Worm (Caenorhabditis elegans) whole organism, L4 larva: ENCODE results near the gene M04G7.2.

Experiments used
- F26F4.8 ChIP-seq: fragments of 200-800 bp; sonication (Bioruptor generic); conservative IDR thresholded peaks from 2 replicates; pipeline ENCODE4 v1.3.6; 2022; ENCODE audit warnings: missing genetic modification characterization, missing compliant biosample characterization
- F37D6.2 ChIP-seq: sonication (generic microtip); optimal IDR thresholded peaks from 2 replicates; lab custom pipeline; 2016; ENCODE audit warnings: mild to moderate bottlenecking, missing genetic modification characterization, missing compliant biosample characterization
- F44E2.7 ChIP-seq: fragments of 200-800 bp; sonication (Bioruptor generic); IDR thresholded peaks from 2 replicates; pipeline ENCODE4 v2.1.2; 2022; ENCODE audit warnings: missing genetic modification characterization, missing compliant biosample characterization
- aha-1 ChIP-seq: fragments of 150-350 bp; peaks from one replicate; lab custom pipeline; 2014; ENCODE audit warnings: missing biosample characterization, missing genetic modification characterization
- aly-2 ChIP-seq: sonication (generic microtip); optimal IDR thresholded peaks from 2 replicates; lab custom pipeline; 2018; ENCODE audit warnings: missing biosample characterization, missing genetic modification characterization
- ama-1 ChIP-seq: fragments of 150-350 bp; optimal IDR thresholded peaks from 2 replicates; lab custom pipeline; 2014; ENCODE audit warnings: inconsistent platforms, mixed read lengths
- arid-1 ChIP-seq: fragments of 200-800 bp; sonication (Bioruptor generic); conservative IDR thresholded peaks from 2 replicates; pipeline ENCODE4 v1.3.6; 2022; ENCODE audit warnings: missing genetic modification reagents, missing genetic modification characterization, missing compliant biosample characterization
- ceh-20 ChIP-seq: fragments of 200-800 bp; sonication (Bioruptor generic); IDR thresholded peaks from 2 replicates; pipeline ENCODE4 v1.3.6; 2022; ENCODE audit warnings: missing genetic modification reagents, missing genetic modification characterization, missing compliant biosample characterization
- ceh-44 ChIP-seq: fragments of 200-800 bp; sonication (Bioruptor generic); IDR thresholded peaks from 2 replicates; pipeline ENCODE4 v1.3.6; 2022; ENCODE audit warnings: missing genetic modification reagents, missing genetic modification characterization, missing compliant biosample characterization
- ceh-82 ChIP-seq: sonication (generic microtip); optimal IDR thresholded peaks from 2 replicates; lab custom pipeline; 2017; ENCODE audit warnings: missing biosample characterization, missing genetic modification characterization
- ces-1 ChIP-seq: fragments of 150-350 bp; sonication (generic microtip); optimal IDR thresholded peaks from 4 replicates; lab custom pipeline; 2014; ENCODE audit warnings: missing biosample characterization, missing genetic modification reagents, missing genetic modification characterization
- ctbp-1 ChIP-seq: fragments of 200-800 bp; sonication (Bioruptor generic); IDR thresholded peaks from 2 replicates; pipeline ENCODE4 v1.3.6; 2022; ENCODE audit warnings: missing genetic modification reagents, missing genetic modification characterization, missing compliant biosample characterization
- daf-8 ChIP-seq: fragments of 200-800 bp; sonication (Bioruptor generic); IDR thresholded peaks from 2 replicates; pipeline ENCODE4 v1.3.6; 2022; ENCODE audit warnings: missing genetic modification characterization, missing compliant biosample characterization
- dmd-9 ChIP-seq: fragments of 200-800 bp; sonication (Bioruptor generic); IDR thresholded peaks from 2 replicates; pipeline ENCODE4 v1.3.6; 2022; ENCODE audit warnings: missing genetic modification reagents, missing genetic modification characterization, missing compliant biosample characterization
- dpl-1 ChIP-seq: fragments of 150-350 bp; optimal IDR thresholded peaks from 2 replicates; lab custom pipeline; 2014; ENCODE audit warnings: missing biosample characterization, missing genetic modification reagents, missing genetic modification characterization
- dve-1 ChIP-seq: sonication (generic microtip); optimal IDR thresholded peaks from 2 replicates; lab custom pipeline; 2017; ENCODE audit warnings: antibody characterized with exemption, mild to moderate bottlenecking, missing genetic modification characterization, missing compliant biosample characterization; ENCODE audit not compliant: insufficient read depth
- egl-43 ChIP-seq: fragments of 200-800 bp; sonication (Bioruptor generic); IDR thresholded peaks from 2 replicates; pipeline ENCODE4 v1.3.6; 2022; ENCODE audit warnings: missing genetic modification reagents, missing genetic modification characterization, missing compliant biosample characterization
- gei-8 ChIP-seq: fragments of 200-800 bp; sonication (Bioruptor generic); optimal IDR thresholded peaks from 2 replicates; lab custom pipeline; 2018; ENCODE audit warnings: mild to moderate bottlenecking, missing genetic modification characterization, missing compliant biosample characterization
- hmg-1.1 ChIP-seq: fragments of 200-800 bp; sonication (Bioruptor generic); IDR thresholded peaks from 2 replicates; pipeline ENCODE4 v1.3.6; 2022; ENCODE audit warnings: missing genetic modification reagents, missing genetic modification characterization, missing compliant biosample characterization
- jun-1 ChIP-seq: fragments of 150-350 bp; optimal IDR thresholded peaks from 2 replicates; lab custom pipeline; 2014; ENCODE audit warnings: missing biosample characterization, missing genetic modification reagents, missing genetic modification characterization
- lin-1 ChIP-seq: fragments of 200-800 bp; sonication (Bioruptor generic); IDR thresholded peaks from 2 replicates; pipeline ENCODE4 v1.3.6; 2022; ENCODE audit warnings: missing genetic modification reagents, missing genetic modification characterization, missing compliant biosample characterization
- lin-39 ChIP-seq: fragments of 150-350 bp; optimal IDR thresholded peaks from 2 replicates; lab custom pipeline; 2014; ENCODE audit warnings: missing biosample characterization, missing genetic modification reagents, missing genetic modification characterization
- lsy-2 ChIP-seq, 2 experiments: fragments of 150-350 bp in 1 of 2; sonication (generic microtip) in 1 of 2; optimal IDR thresholded peaks; 2 replicates each; lab custom pipeline; 2014 to 2017; ENCODE audit warnings: missing biosample characterization in 2 of 2, missing genetic modification characterization in 2 of 2
- madf-5 ChIP-seq, 2 experiments: fragments of 200-800 bp; sonication (Bioruptor generic); IDR thresholded peaks; 2 replicates each; pipeline ENCODE4 v1.3.6; 2022; ENCODE audit warnings: missing compliant biosample characterization in 2 of 2, missing genetic modification characterization in 2 of 2
- mdl-1 ChIP-seq, 2 experiments: fragments of 150-350 bp in 1 of 2; sonication (generic microtip) in 1 of 2; optimal IDR thresholded peaks; 2 replicates each; lab custom pipeline; 2014 to 2017; ENCODE audit warnings: missing biosample characterization in 2 of 2, missing genetic modification characterization in 2 of 2
- mes-2 ChIP-seq: sonication (generic microtip); optimal IDR thresholded peaks from 2 replicates; lab custom pipeline; 2016; ENCODE audit warnings: missing genotype, mild to moderate bottlenecking, missing genetic modification characterization, missing compliant biosample characterization; ENCODE audit not compliant: poor library complexity, severe bottlenecking
- mxl-2 ChIP-seq: fragments of 200-800 bp; sonication (Bioruptor generic); conservative IDR thresholded peaks from 2 replicates; pipeline ENCODE4 v1.3.6; 2022; ENCODE audit warnings: missing genetic modification reagents, missing genetic modification characterization, missing compliant biosample characterization
- mxl-3 ChIP-seq: fragments of 200-800 bp; sonication (Bioruptor generic); optimal IDR thresholded peaks from 2 replicates; lab custom pipeline; 2018; ENCODE audit warnings: mild to moderate bottlenecking, missing genetic modification characterization, missing compliant biosample characterization
- nhr-10 ChIP-seq: fragments of 150-350 bp; optimal IDR thresholded peaks from 2 replicates; lab custom pipeline; 2014; ENCODE audit warnings: missing biosample characterization, missing genetic modification characterization
- nhr-11 ChIP-seq: fragments of 150-350 bp; optimal IDR thresholded peaks from 2 replicates; lab custom pipeline; 2014; ENCODE audit warnings: missing biosample characterization, missing genetic modification characterization
- nhr-25 ChIP-seq: sonication (generic microtip); optimal IDR thresholded peaks from 2 replicates; lab custom pipeline; 2017; ENCODE audit warnings: missing genetic modification characterization, mild to moderate bottlenecking, missing compliant biosample characterization, antibody characterized with exemption, moderate library complexity, borderline replicate concordance; ENCODE audit not compliant: insufficient read depth
- nhr-28 ChIP-seq: fragments of 150-350 bp; optimal IDR thresholded peaks from 2 replicates; lab custom pipeline; 2014; ENCODE audit warnings: missing biosample characterization, missing genetic modification characterization
- nhr-41 ChIP-seq: fragments of 200-800 bp; sonication (Bioruptor generic); IDR thresholded peaks from 2 replicates; pipeline ENCODE4 v1.3.6; 2022; ENCODE audit warnings: missing genetic modification reagents, missing genetic modification characterization, missing compliant biosample characterization
- nhr-48 ChIP-seq: sonication (generic microtip); optimal IDR thresholded peaks from 2 replicates; lab custom pipeline; 2016; ENCODE audit warnings: mild to moderate bottlenecking, missing genetic modification characterization, missing compliant biosample characterization
- pha-4 ChIP-seq, 2 experiments: fragments of 150-350 bp in 1 of 2; fragments of 200-800 bp in 1 of 2; sonication (Bioruptor generic) in 1 of 2; IDR thresholded peaks in 1 of 2; optimal IDR thresholded peaks in 1 of 2; 2 replicates each; pipeline versions ENCODE4 v1.3.6 to Lab custom; 2014 to 2022; ENCODE audit warnings: missing genetic modification characterization in 2 of 2, missing genetic modification reagents in 2 of 2, missing biosample characterization in 1 of 2, missing compliant biosample characterization in 1 of 2
- pqm-1 ChIP-seq: sonication (generic microtip); optimal IDR thresholded peaks from 2 replicates; lab custom pipeline; 2017; ENCODE audit warnings: missing biosample characterization, missing genetic modification characterization
- set-16 ChIP-seq: fragments of 200-800 bp; sonication (Bioruptor generic); IDR thresholded peaks from 2 replicates; pipeline ENCODE4 v1.3.6; 2022; ENCODE audit warnings: missing genetic modification reagents, missing genetic modification characterization, missing compliant biosample characterization
- snpc-1.2 ChIP-seq: fragments of 200-800 bp; sonication (Bioruptor generic); IDR thresholded peaks from 2 replicates; pipeline ENCODE4 v1.3.6; 2022; ENCODE audit warnings: missing genetic modification reagents, missing genetic modification characterization, missing compliant biosample characterization
- unc-130 ChIP-seq: sonication (generic microtip); optimal IDR thresholded peaks from 2 replicates; lab custom pipeline; 2016; ENCODE audit warnings: missing genetic modification reagents, missing genetic modification characterization, missing compliant biosample characterization
- vab-7 ChIP-seq: fragments of 200-800 bp; sonication (Bioruptor generic); IDR thresholded peaks from 2 replicates; pipeline ENCODE4 v1.3.6; 2022; ENCODE audit warnings: missing genetic modification reagents, missing genetic modification characterization, missing compliant biosample characterization
- zfp-3 ChIP-seq: fragments of 200-800 bp; sonication (Bioruptor generic); conservative IDR thresholded peaks from 2 replicates; pipeline ENCODE4 v1.3.6; 2022; ENCODE audit warnings: missing genetic modification reagents, missing genetic modification characterization, missing compliant biosample characterization
- zip-2 ChIP-seq: fragments of 150-350 bp; optimal IDR thresholded peaks from 2 replicates; lab custom pipeline; 2014; ENCODE audit warnings: missing biosample characterization, missing genetic modification characterization

Gene M04G7.2

ce11 chrIV:427100-427908, 33.5 kb downstream of the M04G7.2 start (continued):
- TF ChIP-seq dmd-9 (GFP tag; lab: Robert Waterston, UW) (no peak), arid-1 (GFP tag; lab: Robert Waterston, UW) (0 out of 2 replicates have a peak, but pooled peaks have one; percentile 4), pha-4 (GFP tag; IDR thresholded peaks at IDR 0.05; lab: Robert Waterston, UW) (peak; percentile 8; the same call in 1 of the 2 replicates), pha-4 (tag; optimal IDR thresholded peaks at IDR 0.05; lab: Kevin White, UChicago) (no peak), mes-2 (tag; lab: Kevin White, UChicago) (no peak), hmg-1.1 (GFP tag; lab: Robert Waterston, UW) (no peak), F26F4.8 (GFP tag; lab: Robert Waterston, UW) (no peak), gei-8 (GFP tag; lab: Kevin White, UChicago) (no peak), nhr-48 (tag; lab: Kevin White, UChicago) (no peak), daf-8 (GFP tag; lab: Robert Waterston, UW) (no peak), lin-39 (tag; lab: Kevin White, UChicago) (no peak), pqm-1 (tag; lab: Kevin White, UChicago) (no peak), jun-1 (tag; lab: Kevin White, UChicago) (no peak), snpc-1.2 (GFP tag; lab: Robert Waterston, UW) (no peak), vab-7 (GFP tag; lab: Robert Waterston, UW) (no peak), ces-1 (GFP tag; lab: Kevin White, UChicago) (no peak), nhr-11 (tag; lab: Kevin White, UChicago) (no peak), dve-1 (tag; lab: Kevin White, UChicago) (no peak), ctbp-1 (GFP tag; lab: Robert Waterston, UW) (0 out of 2 replicates have a peak, but pooled peaks have one; percentile 26), mxl-2 (GFP tag; lab: Robert Waterston, UW) (no peak), nhr-41 (GFP tag; lab: Robert Waterston, UW) (no peak), nhr-10 (tag; lab: Kevin White, UChicago) (no peak), ceh-82 (tag; lab: Kevin White, UChicago) (no peak), F44E2.7 (GFP tag; lab: Robert Waterston, UW) (no peak)
- TF ChIP-seq, all 104 proteins: peak for 16

- TF ChIP-seq madf-5 (GFP tag; IDR thresholded peaks at IDR 0.05; lab: Robert Waterston, UW), result 0 out of 4 replicates have a peak, but pooled peaks of 1 of the 2 experiments have one; percentile 33
- no peak for TF ChIP-seq zfp-3 (GFP tag; lab: Robert Waterston, UW)
- TF ChIP-seq dmd-9 (GFP tag; lab: Robert Waterston, UW), result 0 out of 2 replicates have a peak, but pooled peaks have one; percentile 15
- peak; percentile 96 for TF ChIP-seq set-16 (GFP tag; lab: Robert Waterston, UW)
- peak; percentile 21 for TF ChIP-seq aha-1 (tag; lab: Kevin White, UChicago)
- no peak for TF ChIP-seq F37D6.2
- peak; percentile 54 for TF ChIP-seq egl-43 (GFP tag; lab: Robert Waterston, UW)
- TF ChIP-seq, all 104 proteins: peak for 5
These were observed 34.2 kb downstream of the M04G7.2 start for ce11 chrIV:426597-426996.

- no peak for TF ChIP-seq ama-1 (lab: Kevin White, UChicago)
- TF ChIP-seq aha-1 (tag; lab: Kevin White, UChicago), result peak; percentile 51
- peak; percentile 75 for TF ChIP-seq set-16 (GFP tag; lab: Robert Waterston, UW)
- TF ChIP-seq zip-2 (tag; lab: Kevin White, UChicago), result no peak
- no peak for TF ChIP-seq lin-1 (GFP tag; lab: Robert Waterston, UW)
These were observed 34.8 kb downstream of the M04G7.2 start, which contains the start of gene garr-1 for ce11 chrIV:425995-426394. Gene garr-1, plus strand, starts transcription at chrIV:426168.

- TF ChIP-seq dve-1 (tag; lab: Kevin White, UChicago), result peak; percentile 1
- TF ChIP-seq mdl-1 (tag; optimal IDR thresholded peaks at IDR 0.05; lab: Kevin White, UChicago), result no peak
- no peak for TF ChIP-seq nhr-41 (GFP tag; lab: Robert Waterston, UW)
- TF ChIP-seq nhr-25, result no peak
- TF ChIP-seq aly-2 (tag; lab: Kevin White, UChicago), result no peak
- no peak for TF ChIP-seq nhr-28 (tag; lab: Kevin White, UChicago)
- no peak for TF ChIP-seq lin-39 (tag; lab: Kevin White, UChicago)
- no peak for TF ChIP-seq ceh-20 (GFP tag; lab: Robert Waterston, UW)
- no peak for TF ChIP-seq ceh-44
- no peak for TF ChIP-seq mxl-3 (GFP tag; lab: Kevin White, UChicago)
- TF ChIP-seq lsy-2 (tag; optimal IDR thresholded peaks at IDR 0.05; lab: Kevin White, UChicago), result peak in 1 of 2 experiments; percentile 75
- no peak for TF ChIP-seq arid-1 (GFP tag; lab: Robert Waterston, UW)
- peak; percentile 5 for TF ChIP-seq unc-130
- TF ChIP-seq dpl-1 (GFP tag; lab: Kevin White, UChicago), result peak; percentile 67
These were observed 35.3 kb downstream of the M04G7.2 start for ce11 chrIV:425546-425945.
